Fruit fly (Drosophila melanogaster) Kc167 (cell line): ENCODE results near the gene Shmt.

ENCODE experiments used
- Myc ChIP-seq: fragments of >200 bp; optimal IDR thresholded peaks from 2 replicates; lab custom pipeline; 2017; ENCODE audit warnings: missing external identifiers
- Sin3A ChIP-seq: fragments of >200 bp; optimal IDR thresholded peaks from 2 replicates; lab custom pipeline; 2018; ENCODE audit warnings: missing external identifiers
- h ChIP-seq: fragments of >200 bp; optimal IDR thresholded peaks from 3 replicates; lab custom pipeline; 2018; ENCODE audit warnings: missing external identifiers
- insv ChIP-seq: fragments of >200 bp; optimal IDR thresholded peaks from 3 replicates; lab custom pipeline; 2018; ENCODE audit warnings: missing external identifiers
- psq ChIP-seq: fragments of >200 bp; optimal IDR thresholded peaks from 2 replicates; lab custom pipeline; 2017; ENCODE audit warnings: missing external identifiers
- ttk ChIP-seq: sonication (Bioruptor generic); optimal IDR thresholded peaks from 2 replicates; lab custom pipeline; 2017; ENCODE audit warnings: missing external identifiers

Shmt gene

DNA sequence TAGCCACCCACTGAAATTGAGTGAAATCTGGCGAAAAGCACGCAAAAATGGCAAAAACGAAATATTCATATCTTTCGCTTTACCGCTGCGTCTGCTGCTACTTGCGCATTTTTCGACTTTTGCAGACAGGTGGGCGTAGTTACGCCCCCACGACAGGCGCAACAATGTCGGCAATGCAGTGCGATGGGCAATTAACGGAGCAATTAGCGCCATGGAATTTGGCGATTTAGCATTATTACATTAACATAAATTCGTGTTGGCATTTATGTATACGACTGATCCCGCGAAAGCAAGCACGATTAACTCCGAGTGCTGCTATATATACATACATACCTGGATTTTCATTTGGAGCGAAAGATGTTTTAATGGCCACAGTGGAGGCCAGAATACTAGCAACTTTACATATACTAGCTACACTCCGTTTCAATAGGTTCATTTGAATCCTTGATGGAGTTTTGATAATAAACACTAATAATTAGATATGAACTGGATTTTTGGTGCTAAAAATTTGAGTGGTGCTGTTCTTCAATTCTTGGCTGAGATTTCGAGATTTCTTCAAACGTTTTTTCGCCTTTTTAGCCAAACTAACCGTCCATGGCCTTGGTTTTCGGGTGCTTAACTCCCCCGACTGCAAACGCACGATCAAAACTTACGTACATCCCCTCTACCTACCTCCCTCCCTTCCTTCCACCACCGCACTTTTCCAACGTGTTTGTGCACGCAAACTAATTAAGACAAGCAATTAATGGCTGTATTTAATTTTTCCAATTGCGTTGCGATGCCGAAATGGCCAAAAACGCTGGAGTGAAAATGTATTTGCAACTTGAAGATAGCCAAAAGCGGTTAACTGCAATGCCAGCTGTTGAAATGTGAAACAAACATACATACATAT, 19.5 kb downstream of the Shmt start:
- no peak for TF ChIP-seq Myc
- TF ChIP-seq insv = no peak
- TF ChIP-seq h = no peak
- TF ChIP-seq ttk = no peak
- no peak for TF ChIP-seq psq
- no peak for TF ChIP-seq Sin3A (lab: Kevin White, UChicago)

DNA sequence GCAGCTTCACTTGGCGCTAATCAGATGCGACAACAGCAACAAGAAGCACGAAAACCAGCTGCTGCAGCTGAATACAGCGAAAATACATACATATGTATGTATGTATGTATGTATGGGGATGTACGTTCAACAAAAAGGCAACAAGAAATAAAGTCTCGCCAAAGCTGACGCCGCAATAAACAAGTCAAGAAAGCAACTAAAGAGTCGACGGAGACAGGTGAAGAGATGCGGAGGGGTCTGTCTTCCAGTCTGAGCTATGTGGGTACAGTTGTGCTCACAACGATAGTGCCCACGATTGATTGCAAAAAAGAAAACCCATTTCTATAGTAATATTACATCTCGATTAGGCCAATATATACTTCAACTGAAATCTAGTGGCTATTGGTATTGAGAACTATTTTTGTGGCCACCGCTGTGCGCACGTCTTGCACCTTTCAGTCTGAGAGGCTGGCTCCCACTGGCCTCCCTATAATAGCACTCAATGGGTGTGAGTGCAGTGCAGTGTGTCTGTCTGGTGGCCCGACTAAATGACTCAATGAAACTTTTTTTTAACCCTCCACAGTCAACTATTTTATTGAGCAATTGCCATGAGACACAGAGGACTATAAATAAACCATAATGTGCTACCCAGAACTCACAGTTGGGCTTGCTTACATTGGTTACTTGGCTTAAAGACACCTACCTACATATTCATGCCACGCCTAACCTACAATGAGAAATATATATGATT, 20.6 kb downstream of the Shmt start:
- TF ChIP-seq h = no peak
- no peak for TF ChIP-seq Sin3A (lab: Kevin White, UChicago)
- no peak for TF ChIP-seq Myc
- TF ChIP-seq insv = no peak
- TF ChIP-seq psq = no peak

DNA sequence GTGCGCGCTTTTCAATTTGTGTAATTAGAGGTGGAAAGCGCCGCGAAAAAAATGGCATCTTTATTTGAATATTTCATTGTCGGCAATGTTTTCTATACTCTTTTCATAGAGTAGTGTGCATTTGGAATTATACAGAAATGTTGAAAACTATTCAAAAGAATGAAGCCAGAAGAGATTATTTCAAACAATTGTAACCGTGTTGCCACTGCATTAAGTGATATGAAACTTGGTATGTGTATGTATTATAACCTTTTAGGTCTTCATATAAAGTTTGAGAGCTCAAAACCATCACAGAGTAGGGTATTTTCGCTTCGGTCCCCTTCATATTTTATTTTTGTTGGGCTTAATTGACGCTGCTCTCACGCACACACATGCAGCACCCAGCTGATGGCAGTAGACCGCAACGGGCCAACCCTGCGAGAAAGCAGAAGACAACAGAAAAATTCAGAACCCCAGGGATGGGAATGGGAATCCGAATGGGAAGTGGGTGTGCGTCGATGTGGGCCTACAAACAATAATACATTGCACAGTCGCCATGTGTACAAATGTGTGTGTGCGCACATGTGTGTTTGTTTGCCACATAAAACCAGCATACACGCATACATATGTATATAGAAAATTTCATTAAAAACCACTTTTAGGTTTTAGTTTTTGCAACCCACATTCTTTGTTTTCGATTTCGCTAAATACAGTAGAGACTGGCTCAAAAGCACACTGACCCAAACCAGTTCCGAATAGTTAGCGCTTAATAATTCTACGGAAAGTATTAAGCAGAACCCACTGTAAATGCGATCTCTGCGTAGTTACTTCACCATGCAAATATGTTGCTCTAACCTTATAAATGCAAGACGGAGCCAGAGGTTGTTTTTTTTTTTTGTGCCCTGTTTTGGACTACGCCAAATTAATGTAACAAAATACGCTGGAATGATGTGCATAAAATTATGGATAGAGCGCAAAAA, 21.8 kb downstream of the Shmt start:
- TF ChIP-seq ttk = no peak
- TF ChIP-seq Myc = no peak
- no peak for TF ChIP-seq Sin3A (lab: Kevin White, UChicago)
- TF ChIP-seq insv = no peak
- no peak for TF ChIP-seq h
- TF ChIP-seq psq = no peak

DNA sequence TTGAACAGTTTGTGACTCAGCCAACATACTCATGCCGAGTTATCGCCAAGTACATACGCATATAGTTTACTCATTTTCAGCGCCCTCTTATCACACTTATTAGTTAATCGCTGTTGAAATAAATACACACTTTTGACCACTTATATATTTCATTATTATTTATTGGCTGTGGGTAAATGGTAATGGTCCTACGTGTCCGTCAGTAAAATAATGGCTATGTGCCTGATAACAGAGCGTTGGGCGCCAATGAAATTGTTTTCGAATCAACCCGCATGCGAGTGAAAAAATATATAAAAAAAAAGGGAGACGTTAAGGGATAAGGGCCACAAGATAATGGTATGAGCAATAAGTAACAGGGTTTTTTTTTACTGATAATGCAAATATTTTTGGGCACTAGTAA, 23.4 kb downstream of the Shmt start:
- no peak for TF ChIP-seq h
- no peak for TF ChIP-seq ttk
- TF ChIP-seq psq = no peak
- TF ChIP-seq insv = no peak
- TF ChIP-seq Myc = no peak
- TF ChIP-seq Sin3A (lab: Kevin White, UChicago) = no peak

DNA sequence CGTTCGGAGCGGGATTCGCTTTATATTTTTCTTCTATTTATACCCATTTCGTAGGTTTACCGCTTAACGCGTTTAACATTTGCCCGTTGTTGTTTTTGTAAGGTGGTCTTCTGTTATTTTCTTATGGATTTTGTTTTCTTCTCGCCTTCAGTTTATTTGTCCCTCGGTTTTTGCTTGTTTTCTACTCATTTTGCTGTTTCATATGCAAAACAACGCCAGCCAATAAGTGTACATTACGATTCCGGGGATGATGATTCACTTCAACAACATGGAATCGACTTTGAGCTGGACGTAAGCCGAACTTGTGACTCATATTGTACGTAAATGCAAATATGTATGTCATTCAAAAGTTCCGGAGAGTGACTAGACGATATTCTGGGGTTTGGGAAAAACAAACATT, 24.1 kb downstream of the Shmt start:
- no peak for TF ChIP-seq Myc
- TF ChIP-seq insv = no peak
- no peak for TF ChIP-seq h
- no peak for TF ChIP-seq ttk
- no peak for TF ChIP-seq psq
- no peak for TF ChIP-seq Sin3A (lab: Kevin White, UChicago)

DNA sequence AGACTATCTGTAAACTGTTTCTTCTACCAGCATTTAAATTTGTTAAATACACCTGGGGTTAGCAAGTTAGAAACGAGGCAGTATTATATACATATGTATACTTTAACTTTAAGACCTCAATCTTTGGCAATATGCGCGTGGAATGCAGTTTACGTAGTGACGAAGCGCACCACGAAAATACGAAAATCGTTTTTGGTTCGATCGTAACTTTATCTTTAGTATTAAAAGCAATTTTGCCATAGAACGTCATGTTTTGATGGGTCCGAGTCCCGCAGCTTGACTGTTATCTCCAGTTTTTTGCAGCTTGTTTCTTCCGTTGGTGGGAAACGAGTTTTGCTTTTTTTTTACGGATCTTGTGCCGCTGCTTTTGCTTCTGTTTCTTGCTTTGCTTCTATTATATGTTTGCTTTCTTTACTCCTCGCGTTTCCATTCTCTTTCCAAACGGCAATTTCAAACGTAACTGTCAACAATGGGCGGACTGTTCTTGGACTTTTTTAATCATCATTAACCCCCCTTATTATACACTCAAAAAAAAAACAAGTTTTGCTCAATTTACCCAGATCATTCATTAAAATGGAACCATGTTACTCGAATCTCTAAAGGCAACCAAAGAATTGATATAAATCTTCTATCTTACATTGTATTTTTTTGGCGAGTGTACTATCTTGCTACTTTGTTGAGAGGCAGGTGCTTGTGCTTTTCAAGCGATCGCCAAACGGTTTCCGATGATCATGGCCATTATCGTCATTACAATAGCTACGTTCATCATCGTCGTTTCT, 24.7 kb downstream of the Shmt start:
- TF ChIP-seq Sin3A (lab: Kevin White, UChicago) (no peak), ttk (no peak)

DNA sequence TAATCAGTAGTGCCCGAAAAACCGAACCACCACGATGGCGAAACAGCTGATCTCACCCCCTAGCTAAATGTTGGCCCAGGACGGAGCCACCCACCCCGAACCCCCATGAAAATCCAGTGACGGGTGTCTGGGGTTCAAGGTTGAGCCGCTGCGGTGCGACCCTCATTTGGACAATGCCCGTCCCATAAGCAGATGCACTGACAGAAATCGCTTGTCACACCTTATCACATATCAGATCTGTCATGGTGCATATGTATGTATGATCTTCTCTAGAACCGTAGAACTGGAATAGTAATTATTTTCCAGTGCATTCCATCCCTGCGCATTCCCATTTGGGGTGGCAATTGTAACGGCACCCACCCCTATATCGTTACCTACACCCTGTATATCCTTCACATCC, 27.7 kb downstream of the Shmt start:
- TF ChIP-seq h (no peak), insv (no peak), ttk (no peak)

DNA sequence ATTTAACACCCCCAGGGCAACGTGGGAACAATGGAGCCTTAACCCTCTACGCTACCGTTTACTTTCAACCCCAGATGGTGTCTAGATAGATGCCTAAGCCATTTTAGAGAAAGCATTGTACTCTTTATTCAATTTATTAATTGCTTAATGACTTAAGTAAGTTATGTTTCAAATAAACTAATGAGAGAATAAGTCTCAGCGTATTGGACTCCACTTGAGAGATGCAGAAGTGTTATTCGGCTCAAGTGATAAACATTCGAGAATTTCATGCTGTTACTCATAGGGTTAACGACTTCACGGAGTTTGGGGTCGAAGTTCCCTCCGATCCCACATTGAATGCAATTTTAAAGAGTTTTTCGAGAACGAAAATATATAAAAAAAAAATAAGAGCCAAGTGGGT, 28.3 kb downstream of the Shmt start:
- no peak for TF ChIP-seq insv

DNA sequence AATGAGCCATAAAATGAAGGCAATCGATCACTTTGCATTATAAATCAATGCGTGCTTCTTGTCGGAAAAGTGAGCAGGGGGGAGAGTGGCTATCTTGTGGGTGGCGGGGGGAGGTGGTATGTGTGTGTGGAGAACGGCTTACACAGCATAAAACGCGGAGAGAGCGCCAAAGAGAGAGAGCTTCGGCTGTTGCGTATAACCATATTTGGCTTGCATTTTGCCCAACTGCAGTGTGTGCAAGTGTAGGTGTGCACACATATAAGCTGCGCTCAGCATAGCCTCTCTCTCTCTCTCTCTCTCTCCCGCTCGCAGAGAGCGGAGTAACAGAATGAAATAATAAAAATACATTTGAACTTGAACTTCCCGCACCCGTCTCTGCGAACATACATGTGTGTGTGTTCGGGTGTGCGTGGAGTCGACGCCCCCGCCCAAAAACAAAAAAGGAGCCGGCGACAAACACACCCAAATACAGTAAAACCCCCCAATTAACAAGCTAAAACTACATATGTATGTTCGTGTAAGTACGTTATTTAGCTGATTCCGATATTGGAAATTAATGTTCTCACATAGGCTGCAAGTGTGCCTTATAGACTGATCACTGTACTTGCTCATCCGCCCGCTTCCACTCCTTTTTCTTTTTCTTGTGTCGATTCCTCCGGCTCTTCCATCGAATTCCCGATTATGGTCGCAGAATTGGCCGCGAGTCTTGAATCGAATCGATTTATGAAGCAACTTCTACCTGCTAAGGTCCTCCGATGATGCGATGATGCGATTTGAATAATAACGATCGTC, 29.6 kb downstream of the Shmt start:
- TF ChIP-seq ttk (no peak), insv (no peak)

DNA sequence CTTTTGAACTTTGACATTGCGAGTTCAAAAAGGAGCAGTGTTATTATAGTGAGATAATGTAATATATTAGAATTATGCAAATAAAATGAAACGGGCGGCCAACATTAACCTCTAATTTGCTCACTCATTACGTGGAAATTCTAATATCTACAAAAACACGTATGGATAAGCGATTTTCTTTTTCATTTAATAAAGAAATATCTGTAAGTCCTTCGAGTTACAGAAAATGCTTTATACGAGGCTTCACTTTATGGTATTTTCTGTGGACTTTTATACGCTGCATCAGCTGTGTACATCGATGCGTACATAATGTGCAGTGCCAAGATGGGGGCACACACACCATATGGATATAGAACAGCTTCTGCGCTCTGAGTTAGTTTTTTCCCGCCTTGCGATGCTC, 30.6 kb downstream of the Shmt start:
- no peak for TF ChIP-seq Myc
- no peak for TF ChIP-seq psq
- no peak for TF ChIP-seq h
- no peak for TF ChIP-seq Sin3A (lab: Kevin White, UChicago)
- no peak for TF ChIP-seq insv
- TF ChIP-seq ttk = no peak

DNA sequence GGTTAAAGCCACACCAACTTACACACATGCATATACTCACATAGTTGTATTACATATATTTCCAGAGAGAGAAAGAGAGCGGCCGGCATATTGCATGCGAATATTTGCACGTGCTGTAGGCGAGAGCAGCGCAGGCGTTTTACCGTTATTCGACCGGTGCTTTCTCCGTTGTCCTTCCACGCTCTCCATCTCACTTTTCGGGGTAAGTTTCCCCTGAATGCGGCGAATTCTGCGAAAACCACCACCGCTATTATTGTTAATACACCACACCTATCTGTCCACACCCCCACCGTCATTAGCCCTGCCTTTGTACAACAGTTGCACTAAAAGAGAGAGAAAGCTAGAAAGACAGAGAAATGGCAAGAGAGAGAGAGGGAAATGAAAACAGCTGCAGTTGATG, 31.1 kb downstream of the Shmt start:
- TF ChIP-seq insv = no peak
- no peak for TF ChIP-seq h
- no peak for TF ChIP-seq psq
- TF ChIP-seq ttk = no peak
- no peak for TF ChIP-seq Sin3A (lab: Kevin White, UChicago)
- no peak for TF ChIP-seq Myc

DNA sequence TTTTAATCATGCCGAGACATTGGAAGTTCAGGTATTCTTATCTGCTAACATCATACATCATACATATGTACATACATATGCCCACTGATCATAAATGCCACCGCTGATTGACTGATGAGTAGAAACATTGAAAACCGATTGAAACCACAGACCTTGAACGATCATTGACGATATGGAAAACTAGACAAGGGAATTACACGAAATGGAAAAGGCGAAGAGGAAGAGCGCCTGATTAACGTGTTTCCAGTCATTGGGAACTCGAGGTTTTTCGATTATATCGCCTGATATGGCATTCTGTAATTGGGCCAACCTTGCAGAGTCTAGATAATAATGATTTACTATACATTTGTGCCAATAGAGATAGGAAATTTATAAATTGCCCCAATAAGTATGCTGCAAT, 31.7 kb downstream of the Shmt start:
- TF ChIP-seq psq = no peak
- TF ChIP-seq insv = no peak
- TF ChIP-seq ttk = no peak
- no peak for TF ChIP-seq h
- no peak for TF ChIP-seq Sin3A (lab: Kevin White, UChicago)
- TF ChIP-seq Myc = no peak
